Worm (Caenorhabditis elegans): ENCODE results near the gene F58B4.6.

The F58B4.6 gene

ce11 chrV:10965501-10965900 is 40.7 kb downstream of the F58B4.6 start, which contains the start of the genes ctf-4 and eef-1G (continued):
- peak; percentile 30 for TF ChIP-seq ceh-14 (tag; optimal IDR thresholded peaks at IDR 0.05)
- TF ChIP-seq lim-6 (tag; optimal IDR thresholded peaks at IDR 0.05), result no peak
- TF ChIP-seq unc-42 (tag; optimal IDR thresholded peaks at IDR 0.05), result peak; percentile 52
- TF ChIP-seq ceh-24 (tag; optimal IDR thresholded peaks at IDR 0.05), result peak; percentile 18
- TF ChIP-seq C38D4.7 (GFP tag; optimal IDR thresholded peaks at IDR 0.05), result no peak
- TF ChIP-seq zip-5 (tag; optimal IDR thresholded peaks at IDR 0.05), result no peak
- peak; percentile 72 for TF ChIP-seq ref-2 (tag; optimal IDR thresholded peaks at IDR 0.05)
- no peak for TF ChIP-seq Y22D7AL.16 (tag; optimal IDR thresholded peaks at IDR 0.05)
- no peak for TF ChIP-seq hlh-13 (GFP tag; optimal IDR thresholded peaks at IDR 0.05)
- peak; percentile 18 for TF ChIP-seq ceh-2 (tag; optimal IDR thresholded peaks at IDR 0.05)
- TF ChIP-seq mec-3 (tag; optimal IDR thresholded peaks at IDR 0.05; ENCODE audit: borderline replicate concordance), result no peak
- no peak for TF ChIP-seq gmeb-2 (tag; optimal IDR thresholded peaks at IDR 0.05)
- TF ChIP-seq pha-4 (tag; optimal IDR thresholded peaks at IDR 0.05), result no peak
- TF ChIP-seq unc-3 (GFP tag; conservative IDR thresholded peaks at IDR 0.05), result no peak
- TF ChIP-seq unc-3 (tag; optimal IDR thresholded peaks at IDR 0.05), result no peak
- TF ChIP-seq dmd-4 (tag; optimal IDR thresholded peaks at IDR 0.05; ENCODE audit: borderline replicate concordance), result no peak
- peak; percentile 29 for TF ChIP-seq ets-4 (tag; optimal IDR thresholded peaks at IDR 0.05)
- no peak for TF ChIP-seq K02D7.2 (tag; optimal IDR thresholded peaks at IDR 0.05)
- TF ChIP-seq che-1 (tag; optimal IDR thresholded peaks at IDR 0.05), result no peak
- no peak for TF ChIP-seq fax-1 (tag; optimal IDR thresholded peaks at IDR 0.05)
- TF ChIP-seq ceh-22 (tag; optimal IDR thresholded peaks at IDR 0.05), result no peak
- TF ChIP-seq syd-9 (tag; optimal IDR thresholded peaks at IDR 0.05), result peak; percentile 25
- TF ChIP-seq ceh-34 (tag; optimal IDR thresholded peaks at IDR 0.05), result peak; percentile 69
- TF ChIP-seq hlh-15 (tag; optimal IDR thresholded peaks at IDR 0.05), result no peak
- TF ChIP-seq hlh-30 (tag; optimal IDR thresholded peaks at IDR 0.05; ENCODE audit: insufficient read depth), result peak; percentile 18
- peak; percentile 88 for TF ChIP-seq nfya-1 (tag; optimal IDR thresholded peaks at IDR 0.05)
- TF ChIP-seq tbx-7 (tag; optimal IDR thresholded peaks at IDR 0.05), result no peak

DNA sequence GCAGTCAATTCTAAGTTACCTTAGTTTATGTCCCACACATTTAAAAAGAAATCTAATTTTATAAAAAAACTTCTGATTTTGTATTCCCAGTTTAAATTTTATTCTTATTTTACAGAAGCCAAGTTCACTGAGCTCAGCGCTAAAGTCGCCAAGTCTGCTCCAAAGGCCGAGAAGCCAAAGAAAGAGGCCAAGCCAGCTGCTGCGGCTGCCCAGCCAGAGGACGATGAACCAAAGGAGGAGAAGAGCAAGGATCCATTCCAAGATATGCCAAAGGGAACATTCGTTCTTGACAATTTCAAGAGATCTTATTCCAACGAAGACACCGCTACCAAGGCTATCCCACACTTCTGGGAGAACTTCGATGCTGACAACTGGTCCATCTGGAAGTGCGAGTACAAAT is 42.0 kb downstream of the F58B4.6 start:
- TF ChIP-seq pag-3 (tag; optimal IDR thresholded peaks at IDR 0.05; ENCODE audit: borderline replicate concordance) (no peak), eyg-1 (tag; optimal IDR thresholded peaks at IDR 0.05) (no peak), ama-1 (optimal IDR thresholded peaks at IDR 0.05) (no peak), lim-6 (tag; optimal IDR thresholded peaks at IDR 0.05) (no peak), K02D7.2 (tag; optimal IDR thresholded peaks at IDR 0.05) (no peak), pat-9 (tag; optimal IDR thresholded peaks at IDR 0.05) (no peak), ref-2 (tag; optimal IDR thresholded peaks at IDR 0.05) (no peak), ceh-9 (tag; optimal IDR thresholded peaks at IDR 0.05) (no peak), lin-11 (tag; optimal IDR thresholded peaks at IDR 0.05) (no peak), pqm-1 (tag; optimal IDR thresholded peaks at IDR 0.05) (no peak), nhr-232 (tag; optimal IDR thresholded peaks at IDR 0.05) (no peak), madf-2 (tag; optimal IDR thresholded peaks at IDR 0.05) (no peak), ceh-14 (tag; optimal IDR thresholded peaks at IDR 0.05) (no peak), hlh-13 (GFP tag; optimal IDR thresholded peaks at IDR 0.05) (no peak), ttx-3 (tag; optimal IDR thresholded peaks at IDR 0.05) (no peak), C38D4.7 (GFP tag; optimal IDR thresholded peaks at IDR 0.05) (no peak)

DNA sequence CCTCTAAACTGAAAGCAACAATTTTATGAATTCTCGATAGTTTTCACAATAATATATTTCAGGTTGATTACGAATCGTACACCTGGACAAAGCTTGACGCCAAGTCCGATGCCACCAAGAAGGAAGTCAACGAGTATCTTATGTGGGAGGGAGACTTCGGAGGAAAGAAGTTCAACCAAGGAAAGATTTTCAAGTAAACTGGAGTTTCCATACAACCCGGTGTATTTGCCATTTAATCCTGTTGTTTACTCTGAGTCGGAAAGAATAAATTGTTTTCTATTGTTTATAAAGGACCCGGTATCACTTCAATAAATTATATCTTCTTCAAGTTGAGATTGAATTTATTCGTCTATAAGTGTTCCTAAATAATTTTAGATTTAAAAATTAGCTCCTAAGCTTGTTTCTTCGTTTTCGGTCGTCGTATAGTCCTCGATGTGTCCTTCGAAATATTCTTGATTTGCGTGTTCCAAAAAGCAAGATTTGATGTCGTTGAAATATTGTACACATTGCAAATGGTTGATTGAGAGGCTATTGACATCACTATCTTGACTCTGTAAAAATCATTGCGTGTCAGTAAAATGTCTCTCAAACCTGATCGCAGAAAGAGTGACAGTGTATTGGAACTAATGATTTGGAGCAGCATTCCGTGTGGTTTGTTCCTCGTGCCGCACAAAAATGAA is 42.9 kb downstream of the F58B4.6 start:
- no peak for TF ChIP-seq sdc-2 (tag; optimal IDR thresholded peaks at IDR 0.05)
- TF ChIP-seq sox-4 (tag; optimal IDR thresholded peaks at IDR 0.05), result no peak
- TF ChIP-seq C08G9.2 (tag; optimal IDR thresholded peaks at IDR 0.05), result no peak
- no peak for TF ChIP-seq unc-86 (tag; optimal IDR thresholded peaks at IDR 0.05)
- no peak for TF ChIP-seq ceh-14 (tag; optimal IDR thresholded peaks at IDR 0.05)
- no peak for TF ChIP-seq mec-3 (tag; optimal IDR thresholded peaks at IDR 0.05; ENCODE audit: borderline replicate concordance)
- TF ChIP-seq T23F11.4 (GFP tag; optimal IDR thresholded peaks at IDR 0.05), result no peak
- no peak for TF ChIP-seq tbx-7 (tag; optimal IDR thresholded peaks at IDR 0.05)
